Fruit fly (Drosophila melanogaster): Measurements from ENCODE around the gene Npc1a.

Npc1a gene

dm6 chr2L:10249655-10250202 is 28.7 kb upstream of the Npc1a start (continued):
- peak; percentile 53 for TF ChIP-seq twi (tag; optimal IDR thresholded peaks at IDR 0.05)
- peak; percentile 27 for TF ChIP-seq CG2875 (GFP tag; optimal IDR thresholded peaks at IDR 0.05)
- TF ChIP-seq CkIIα-i1 (GFP tag; IDR thresholded peaks at IDR 0.05), result no peak
- TF ChIP-seq sens (GFP tag), result peak; percentile 86
- TF ChIP-seq wek (GFP tag; optimal IDR thresholded peaks at IDR 0.05), result peak; percentile 70
- TF ChIP-seq br (optimal IDR thresholded peaks at IDR 0.05), result no peak
- peak; percentile 20 for TF ChIP-seq corto (GFP tag; optimal IDR thresholded peaks at IDR 0.05)
- peak; percentile 19 for TF ChIP-seq CG10431 (GFP tag; optimal IDR thresholded peaks at IDR 0.05)
- no peak for TF ChIP-seq CG12071 (GFP tag; optimal IDR thresholded peaks at IDR 0.05)
- TF ChIP-seq CG7839 (tag; optimal IDR thresholded peaks at IDR 0.05), result no peak
- peak; percentile 20 for TF ChIP-seq CG12219 (GFP tag; optimal IDR thresholded peaks at IDR 0.05)
- TF ChIP-seq CG14667 (GFP tag; IDR thresholded peaks at IDR 0.05), result no peak
- no peak for TF ChIP-seq CTCF (GFP tag; optimal IDR thresholded peaks at IDR 0.05)
- TF ChIP-seq insv (GFP tag; optimal IDR thresholded peaks at IDR 0.05), result peak in 1 of 2 experiments; percentile 55
- TF ChIP-seq Deaf1 (tag; optimal IDR thresholded peaks at IDR 0.05), result peak; percentile 81
- TF ChIP-seq mld (GFP tag; IDR thresholded peaks at IDR 0.05; ENCODE audit: partially characterized antibody), result no peak
- TF ChIP-seq HLH3B (GFP tag; IDR thresholded peaks at IDR 0.05), result peak; percentile 29; the same call in 1 of the 2 replicates
- TF ChIP-seq CG14965 (GFP tag; optimal IDR thresholded peaks at IDR 0.05; ENCODE audit: borderline replicate concordance), result no peak
- peak; percentile 16 for TF ChIP-seq sug (tag; optimal IDR thresholded peaks at IDR 0.05)
- TF ChIP-seq Antp (GFP tag; optimal IDR thresholded peaks at IDR 0.05), result no peak
- peak; percentile 64 for TF ChIP-seq CrebB (tag; optimal IDR thresholded peaks at IDR 0.05)
- TF ChIP-seq CG2202 (tag; optimal IDR thresholded peaks at IDR 0.05), result peak; percentile 30
- peak; percentile 26 for TF ChIP-seq CG8089 (GFP tag; optimal IDR thresholded peaks at IDR 0.05)
- no peak for TF ChIP-seq ara (GFP tag; IDR thresholded peaks at IDR 0.05)
- TF ChIP-seq CG17829 (tag; optimal IDR thresholded peaks at IDR 0.05), result no peak
- TF ChIP-seq CG6791 (GFP tag; IDR thresholded peaks at IDR 0.05; ENCODE audit: partially characterized antibody), result no peak
- no peak for TF ChIP-seq CG11696 (GFP tag; IDR thresholded peaks at IDR 0.05)
- peak in 1 of 3 experiments; percentile 51 for TF ChIP-seq lola (GFP tag; optimal IDR thresholded peaks at IDR 0.05)
- peak; percentile 27 for TF ChIP-seq CG11723 (GFP tag; optimal IDR thresholded peaks at IDR 0.05)
- no peak for TF ChIP-seq Mes4 (GFP tag; optimal IDR thresholded peaks at IDR 0.05)
- TF ChIP-seq ems (GFP tag; optimal IDR thresholded peaks at IDR 0.05), result no peak
- no peak for TF ChIP-seq Taf1 (GFP tag; IDR thresholded peaks at IDR 0.05)
- no peak for TF ChIP-seq CG15601 (tag; optimal IDR thresholded peaks at IDR 0.05)
- peak; percentile 45 for TF ChIP-seq CG3281 (GFP tag; optimal IDR thresholded peaks at IDR 0.05)
- TF ChIP-seq sob (GFP tag; IDR thresholded peaks at IDR 0.05), result no peak; the same call in 1 of the 2 replicates
- TF ChIP-seq CG6689 (GFP tag; IDR thresholded peaks at IDR 0.05), result no peak
- peak; percentile 41 for TF ChIP-seq CG33213 (GFP tag; optimal IDR thresholded peaks at IDR 0.05)
- TF ChIP-seq Spps (tag; optimal IDR thresholded peaks at IDR 0.05), result peak; percentile 2
- peak; percentile 31; the same call in 1 of the 2 replicates for TF ChIP-seq CG14014 (GFP tag; IDR thresholded peaks at IDR 0.05)
- peak; percentile 80 for TF ChIP-seq onecut (GFP tag; IDR thresholded peaks at IDR 0.05)
- TF ChIP-seq Dref (GFP tag; IDR thresholded peaks at IDR 0.05), result no peak
- no peak for TF ChIP-seq Hmr (GFP tag; optimal IDR thresholded peaks at IDR 0.05)
- TF ChIP-seq trh (GFP tag; optimal IDR thresholded peaks at IDR 0.05), result peak; percentile 20
- TF ChIP-seq Ets65A (GFP tag), result no peak
- peak; percentile 55 for TF ChIP-seq CG12299 (tag; optimal IDR thresholded peaks at IDR 0.05)
- TF ChIP-seq CG3163 (GFP tag; optimal IDR thresholded peaks at IDR 0.05), result peak; percentile 11
- no peak for TF ChIP-seq CoRest (tag; optimal IDR thresholded peaks at IDR 0.05)
- no peak for TF ChIP-seq Dip3 (GFP tag; optimal IDR thresholded peaks at IDR 0.05)
- TF ChIP-seq Opbp (GFP tag; IDR thresholded peaks at IDR 0.05; ENCODE audit: partially characterized antibody), result no peak
- peak; percentile 1 for TF ChIP-seq Asciz (GFP tag; optimal IDR thresholded peaks at IDR 0.05)
- TF ChIP-seq CG4707 (GFP tag; optimal IDR thresholded peaks at IDR 0.05), result peak; percentile 60
